Fruit fly (Drosophila melanogaster): ENCODE results near the gene sstn.

sstn gene

dm6 chr3L:15052390-15052789 is 42.1 kb downstream of the sstn start, which contains the start of gene CG13461:
Gene CG13461, minus strand, starts transcription at chr3L:15052490.
- no peak for TF ChIP-seq Myc (optimal IDR thresholded peaks at IDR 0.05)
- TF ChIP-seq insv (optimal IDR thresholded peaks at IDR 0.05), result no peak
- TF ChIP-seq Sin3A (optimal IDR thresholded peaks at IDR 0.05), result no peak
- no peak for TF ChIP-seq h (optimal IDR thresholded peaks at IDR 0.05)
- no peak for TF ChIP-seq ttk (optimal IDR thresholded peaks at IDR 0.05)
- TF ChIP-seq psq (optimal IDR thresholded peaks at IDR 0.05), result no peak

- TF ChIP-seq Sin3A (optimal IDR thresholded peaks at IDR 0.05) (no peak), psq (optimal IDR thresholded peaks at IDR 0.05) (no peak), insv (optimal IDR thresholded peaks at IDR 0.05) (no peak), ttk (optimal IDR thresholded peaks at IDR 0.05) (no peak), h (optimal IDR thresholded peaks at IDR 0.05) (no peak), Myc (optimal IDR thresholded peaks at IDR 0.05) (no peak)
These were observed 43.2 kb downstream of the sstn start, which contains the start of gene CG43679 for dm6 chr3L:15051325-15051724. Gene CG43679, minus strand, starts transcription at chr3L:15051425.

dm6 chr3L:15050706-15051105 is 43.8 kb downstream of the sstn start, which contains the start of gene CG12310:
Gene CG12310, minus strand, starts transcription at chr3L:15050806.
- TF ChIP-seq h (optimal IDR thresholded peaks at IDR 0.05) (no peak), ttk (optimal IDR thresholded peaks at IDR 0.05) (no peak), Myc (optimal IDR thresholded peaks at IDR 0.05) (no peak), insv (optimal IDR thresholded peaks at IDR 0.05) (no peak), Sin3A (optimal IDR thresholded peaks at IDR 0.05) (no peak), psq (optimal IDR thresholded peaks at IDR 0.05) (no peak)

dm6 chr3L:15050109-15050508 is 44.4 kb downstream of the sstn start, which contains the start of gene CG18581:
Gene CG18581, minus strand, starts transcription at chr3L:15050209.
- TF ChIP-seq ttk (optimal IDR thresholded peaks at IDR 0.05), result no peak
- TF ChIP-seq psq (optimal IDR thresholded peaks at IDR 0.05), result no peak
- TF ChIP-seq Sin3A (optimal IDR thresholded peaks at IDR 0.05), result no peak
- no peak for TF ChIP-seq h (optimal IDR thresholded peaks at IDR 0.05)
- no peak for TF ChIP-seq Myc (optimal IDR thresholded peaks at IDR 0.05)
- TF ChIP-seq insv (optimal IDR thresholded peaks at IDR 0.05), result no peak

- TF ChIP-seq ttk (optimal IDR thresholded peaks at IDR 0.05) (no peak), psq (optimal IDR thresholded peaks at IDR 0.05) (no peak), h (optimal IDR thresholded peaks at IDR 0.05) (no peak), Sin3A (optimal IDR thresholded peaks at IDR 0.05) (no peak), Myc (optimal IDR thresholded peaks at IDR 0.05) (no peak), insv (optimal IDR thresholded peaks at IDR 0.05) (no peak)
These were observed 45.1 kb downstream of the sstn start, which contains the start of gene CG43678 for dm6 chr3L:15049395-15049794. Gene CG43678, minus strand, starts transcription at chr3L:15049495.

- TF ChIP-seq Myc (optimal IDR thresholded peaks at IDR 0.05) (no peak), psq (optimal IDR thresholded peaks at IDR 0.05) (no peak), h (optimal IDR thresholded peaks at IDR 0.05) (no peak), ttk (optimal IDR thresholded peaks at IDR 0.05) (no peak), Sin3A (optimal IDR thresholded peaks at IDR 0.05) (no peak), insv (optimal IDR thresholded peaks at IDR 0.05) (no peak)
These were observed 46.4 kb downstream of the sstn start for dm6 chr3L:15048091-15048490.

- TF ChIP-seq Myc (optimal IDR thresholded peaks at IDR 0.05) (no peak), insv (optimal IDR thresholded peaks at IDR 0.05) (no peak), h (optimal IDR thresholded peaks at IDR 0.05) (no peak), psq (optimal IDR thresholded peaks at IDR 0.05) (no peak), Sin3A (optimal IDR thresholded peaks at IDR 0.05) (no peak), ttk (optimal IDR thresholded peaks at IDR 0.05) (no peak)
These were observed 46.9 kb downstream of the sstn start for dm6 chr3L:15047606-15048005.

dm6 chr3L:15045114-15045513 is 49.4 kb downstream of the sstn start:
- TF ChIP-seq ttk (optimal IDR thresholded peaks at IDR 0.05) (no peak), Myc (optimal IDR thresholded peaks at IDR 0.05) (no peak)

- TF ChIP-seq Sin3A (optimal IDR thresholded peaks at IDR 0.05) (no peak), h (optimal IDR thresholded peaks at IDR 0.05) (no peak), ttk (optimal IDR thresholded peaks at IDR 0.05) (no peak), insv (optimal IDR thresholded peaks at IDR 0.05) (no peak), Myc (optimal IDR thresholded peaks at IDR 0.05) (no peak), psq (optimal IDR thresholded peaks at IDR 0.05) (no peak)
These were observed 50.6 kb downstream of the sstn start, which contains the start of gene ind for dm6 chr3L:15043874-15044336. Gene ind, minus strand, starts transcription at chr3L:15043924.

dm6 chr3L:15043465-15043864 is 51.1 kb downstream of the sstn start:
- TF ChIP-seq psq (optimal IDR thresholded peaks at IDR 0.05) (no peak), ttk (optimal IDR thresholded peaks at IDR 0.05) (no peak), h (optimal IDR thresholded peaks at IDR 0.05) (no peak), Sin3A (optimal IDR thresholded peaks at IDR 0.05) (no peak)

dm6 chr3L:15042470-15042869 is 52.0 kb downstream of the sstn start, which contains the start of gene Rpn12R:
Gene Rpn12R, minus strand, starts transcription at chr3L:15042570.
- no peak for TF ChIP-seq Sin3A (optimal IDR thresholded peaks at IDR 0.05)
- TF ChIP-seq psq (optimal IDR thresholded peaks at IDR 0.05), result no peak
- no peak for TF ChIP-seq h (optimal IDR thresholded peaks at IDR 0.05)
- no peak for TF ChIP-seq Myc (optimal IDR thresholded peaks at IDR 0.05)
- TF ChIP-seq ttk (optimal IDR thresholded peaks at IDR 0.05), result no peak
- TF ChIP-seq insv (optimal IDR thresholded peaks at IDR 0.05), result no peak
